Fruit fly (Drosophila melanogaster): Measurements from ENCODE around the gene ppl.

Gene ppl

DNA sequence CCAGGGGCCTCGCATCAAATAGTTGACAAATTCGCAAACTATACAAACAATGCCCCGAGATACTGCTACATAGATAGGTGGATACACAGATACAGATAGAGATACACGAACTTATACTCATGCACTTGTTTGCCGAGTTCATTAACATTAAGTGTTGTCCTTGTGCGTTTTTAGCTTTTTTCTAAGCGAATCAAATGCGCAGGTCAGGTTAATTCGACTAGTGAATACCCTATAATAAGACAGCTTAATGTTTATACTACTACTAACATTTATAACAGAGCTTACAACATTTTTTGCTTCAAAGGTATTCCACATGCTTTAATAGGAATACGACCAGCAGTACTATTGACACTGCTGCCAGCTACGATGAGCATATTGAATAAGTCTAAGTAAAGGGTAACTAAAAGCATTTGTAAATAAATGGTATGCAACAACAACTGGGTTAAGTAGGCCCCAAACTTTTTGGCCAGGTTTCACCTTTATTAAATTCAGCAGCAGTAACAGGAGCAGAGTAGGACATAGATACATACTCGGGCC is 39.8 kb downstream of the ppl start:
- TF ChIP-seq CG10348 (GFP tag; IDR thresholded peaks at IDR 0.05) (no peak), CG4496 (GFP tag; IDR thresholded peaks at IDR 0.05) (no peak), CG8301 (tag; optimal IDR thresholded peaks at IDR 0.05) (peak; percentile 31), EcR (GFP tag; optimal IDR thresholded peaks at IDR 0.05) (no peak), CG12605 (GFP tag; IDR thresholded peaks at IDR 0.05) (peak; percentile 34; the same call in 1 of the 2 replicates), CG9948 (tag; optimal IDR thresholded peaks at IDR 0.05) (peak; percentile 4), CG32121 (GFP tag; IDR thresholded peaks at IDR 0.05) (no peak)

DNA sequence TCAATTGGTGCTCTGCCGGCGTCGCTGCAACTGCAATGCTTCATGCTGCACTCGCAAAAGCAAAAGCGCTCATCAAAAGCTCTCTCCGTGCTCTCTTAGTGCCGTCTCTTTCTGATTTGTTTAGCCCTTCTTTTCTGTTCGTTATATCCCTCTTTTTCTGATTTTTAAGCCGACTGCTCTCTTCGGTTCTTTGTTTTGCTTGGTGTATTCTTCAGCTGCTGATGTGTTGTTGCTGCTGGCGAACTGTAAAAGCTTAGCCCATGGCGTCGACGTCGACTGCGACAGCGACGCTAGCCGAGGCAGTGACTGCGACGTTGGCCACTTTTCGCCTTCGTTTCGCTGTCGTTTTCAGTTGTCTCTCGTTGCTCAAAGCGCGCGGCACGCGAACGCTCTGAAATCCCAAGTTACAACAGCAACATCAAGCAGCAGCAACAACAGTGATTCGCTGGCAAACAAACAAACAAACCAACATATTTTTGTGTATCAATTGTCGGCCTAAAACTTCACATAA is 41.3 kb downstream of the ppl start:
- TF ChIP-seq CG34367 (tag; optimal IDR thresholded peaks at IDR 0.05) (no peak), CG10348 (GFP tag; IDR thresholded peaks at IDR 0.05) (no peak), CG9948 (tag; optimal IDR thresholded peaks at IDR 0.05) (no peak), gl (tag; optimal IDR thresholded peaks at IDR 0.05) (no peak), Ets98B (GFP tag; IDR thresholded peaks at IDR 0.05) (peak; percentile 58; the same call in 1 of the 2 replicates), D1 (tag; optimal IDR thresholded peaks at IDR 0.05) (no peak), CG15710 (tag; optimal IDR thresholded peaks at IDR 0.05) (no peak), CG8301 (tag; optimal IDR thresholded peaks at IDR 0.05) (peak; percentile 20), rn (GFP tag; IDR thresholded peaks at IDR 0.05) (no peak), Pif1A (GFP tag; optimal IDR thresholded peaks at IDR 0.05) (peak; percentile 40), Snoo (tag; optimal IDR thresholded peaks at IDR 0.05) (peak; percentile 39), CG13204 (GFP tag; optimal IDR thresholded peaks at IDR 0.05) (peak; percentile 55), CG8159 (tag; optimal IDR thresholded peaks at IDR 0.05) (no peak), CG32121 (GFP tag; IDR thresholded peaks at IDR 0.05) (peak; percentile 56), fd96Ca (GFP tag; IDR thresholded peaks at IDR 0.05) (no peak), CG17806 (tag; optimal IDR thresholded peaks at IDR 0.05) (no peak), CG12605 (GFP tag; IDR thresholded peaks at IDR 0.05) (peak; percentile 76; the same call in 1 of the 2 replicates), Pif1B (GFP tag; optimal IDR thresholded peaks at IDR 0.05) (peak; percentile 35), EcR (GFP tag; optimal IDR thresholded peaks at IDR 0.05) (peak; percentile 86), CG14655 (GFP tag; optimal IDR thresholded peaks at IDR 0.05) (peak; percentile 27), CG4496 (GFP tag; IDR thresholded peaks at IDR 0.05) (peak; percentile 70)

DNA sequence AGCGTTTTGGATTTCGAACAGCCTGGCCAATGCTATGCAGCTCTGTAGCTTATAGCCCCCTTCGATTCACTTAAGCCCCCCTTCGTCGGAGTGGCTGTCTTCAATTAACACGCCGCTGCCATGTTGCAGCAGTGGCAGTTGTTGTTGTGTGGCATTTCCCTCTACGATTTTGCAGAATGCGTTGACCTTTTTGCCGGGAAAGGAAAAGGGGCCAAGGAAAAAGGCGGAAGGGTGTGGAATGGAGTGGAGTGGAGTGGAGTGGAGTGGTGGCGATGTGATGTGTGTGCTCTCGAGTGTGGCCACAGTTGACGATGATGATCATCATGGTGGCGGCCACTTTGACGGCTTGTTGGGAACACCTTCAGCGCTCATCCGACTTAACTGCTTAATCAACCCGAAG is 42.9 kb downstream of the ppl start:
- 0 out of 2 replicates have a peak, but pooled peaks have one; percentile 9 for TF ChIP-seq Ets98B (GFP tag; IDR thresholded peaks at IDR 0.05)
- no peak for TF ChIP-seq CG15710 (tag; optimal IDR thresholded peaks at IDR 0.05)
- no peak for TF ChIP-seq D1 (tag; optimal IDR thresholded peaks at IDR 0.05)
- no peak for TF ChIP-seq CG14655 (GFP tag; optimal IDR thresholded peaks at IDR 0.05)
- no peak for TF ChIP-seq CG8159 (tag; optimal IDR thresholded peaks at IDR 0.05)
- TF ChIP-seq EcR (GFP tag; optimal IDR thresholded peaks at IDR 0.05): peak; percentile 82
- TF ChIP-seq fd96Ca (GFP tag; IDR thresholded peaks at IDR 0.05): no peak
- 0 out of 2 replicates have a peak, but pooled peaks have one; percentile 10 for TF ChIP-seq CG32121 (GFP tag; IDR thresholded peaks at IDR 0.05)

DNA sequence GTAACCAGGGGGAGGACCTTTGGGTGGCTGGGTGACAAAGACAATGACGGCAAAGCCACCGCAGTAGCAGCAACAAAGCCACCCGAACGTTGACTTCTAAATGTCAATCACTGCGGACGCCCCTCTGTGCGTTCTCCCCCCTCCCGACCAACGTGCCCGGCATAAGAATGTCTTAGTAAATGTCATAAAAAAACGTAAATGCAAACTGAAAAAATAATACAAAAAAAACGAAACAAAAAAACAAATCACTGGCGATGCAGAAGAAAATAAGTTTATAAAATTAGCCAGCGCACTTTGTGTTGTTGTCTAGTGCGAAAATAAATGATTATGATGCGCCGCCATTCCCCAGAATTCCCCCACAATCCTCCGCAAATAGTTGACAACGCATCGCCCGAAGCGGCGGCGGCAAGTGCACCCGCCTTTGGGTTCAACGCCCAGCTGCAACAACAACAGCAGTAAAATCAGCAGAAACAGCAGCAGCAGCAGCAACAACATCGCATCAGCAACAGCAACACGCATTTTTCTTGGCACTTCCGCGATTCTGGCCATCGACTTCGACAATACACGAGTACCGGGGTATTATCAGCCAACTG is 44.3 kb downstream of the ppl start:
- TF ChIP-seq CG8159 (tag; optimal IDR thresholded peaks at IDR 0.05) (no peak), CG34367 (tag; optimal IDR thresholded peaks at IDR 0.05) (no peak), CG15710 (tag; optimal IDR thresholded peaks at IDR 0.05) (no peak), CG12605 (GFP tag; IDR thresholded peaks at IDR 0.05) (peak; percentile 91), EcR (GFP tag; optimal IDR thresholded peaks at IDR 0.05) (peak; percentile 94), gl (tag; optimal IDR thresholded peaks at IDR 0.05) (no peak), rn (GFP tag; IDR thresholded peaks at IDR 0.05) (peak; percentile 42; the same call in 1 of the 2 replicates), CG4496 (GFP tag; IDR thresholded peaks at IDR 0.05) (peak; percentile 82), Snoo (tag; optimal IDR thresholded peaks at IDR 0.05) (no peak), Ets98B (GFP tag; IDR thresholded peaks at IDR 0.05) (peak; percentile 72), CG9948 (tag; optimal IDR thresholded peaks at IDR 0.05) (no peak), D1 (tag; optimal IDR thresholded peaks at IDR 0.05) (no peak), CG14655 (GFP tag; optimal IDR thresholded peaks at IDR 0.05) (peak; percentile 83), CG32121 (GFP tag; IDR thresholded peaks at IDR 0.05) (peak; percentile 85), Pif1A (GFP tag; optimal IDR thresholded peaks at IDR 0.05) (peak; percentile 38), CG17806 (tag; optimal IDR thresholded peaks at IDR 0.05) (no peak), Pif1B (GFP tag; optimal IDR thresholded peaks at IDR 0.05) (no peak), CG13204 (GFP tag; optimal IDR thresholded peaks at IDR 0.05) (peak; percentile 39), fd96Ca (GFP tag; IDR thresholded peaks at IDR 0.05) (peak; percentile 52; the same call in 1 of the 3 replicates), CG8301 (tag; optimal IDR thresholded peaks at IDR 0.05) (peak; percentile 72), CG10348 (GFP tag; IDR thresholded peaks at IDR 0.05) (no peak)

DNA sequence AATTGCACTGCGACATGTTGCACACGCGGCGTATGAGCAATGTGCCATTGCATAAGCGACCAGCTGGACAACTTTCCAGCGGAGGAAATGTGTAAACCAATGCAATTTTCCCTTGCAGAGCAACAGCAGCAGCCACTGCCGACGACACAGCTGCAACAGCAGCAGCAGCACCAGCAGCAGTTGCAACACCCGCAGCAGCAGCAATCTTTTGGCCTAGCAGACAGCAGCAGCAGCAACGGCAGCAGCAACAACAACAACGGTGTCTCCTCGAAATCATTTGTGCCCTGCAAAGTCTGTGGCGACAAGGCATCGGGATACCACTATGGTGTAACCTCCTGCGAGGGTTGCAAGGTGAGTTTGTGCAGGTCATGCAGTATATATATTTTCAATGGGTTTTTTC is 50.5 kb downstream of the ppl start:
- no peak for TF ChIP-seq CG17806 (tag; optimal IDR thresholded peaks at IDR 0.05)
- no peak for TF ChIP-seq CG4496 (GFP tag; IDR thresholded peaks at IDR 0.05)
- no peak for TF ChIP-seq gl (tag; optimal IDR thresholded peaks at IDR 0.05)
- no peak for TF ChIP-seq CG34367 (tag; optimal IDR thresholded peaks at IDR 0.05)
- TF ChIP-seq D1 (tag; optimal IDR thresholded peaks at IDR 0.05): no peak
- TF ChIP-seq Pif1A (GFP tag; optimal IDR thresholded peaks at IDR 0.05): no peak
- no peak for TF ChIP-seq EcR (GFP tag; optimal IDR thresholded peaks at IDR 0.05)
- TF ChIP-seq CG12605 (GFP tag; IDR thresholded peaks at IDR 0.05): no peak
- TF ChIP-seq CG8159 (tag; optimal IDR thresholded peaks at IDR 0.05): no peak
- TF ChIP-seq Ets98B (GFP tag; IDR thresholded peaks at IDR 0.05): no peak
- TF ChIP-seq CG32121 (GFP tag; IDR thresholded peaks at IDR 0.05): no peak
- TF ChIP-seq CG8301 (tag; optimal IDR thresholded peaks at IDR 0.05): no peak

Measured in whole organism, pupa.